Fruit fly (Drosophila melanogaster) whole organism, adult: ENCODE results near the gene CG10226.
A peak's percentile ranks its signal among the peaks of the same experiment; 100 is the strongest.

Experiments
- CG11617 ChIP-seq: fragments of 200-800 bp; sonication (Bioruptor generic); optimal IDR thresholded peaks from 2 replicates; lab custom pipeline; 2017; ENCODE audit warnings: mild to moderate bottlenecking, missing biosample characterization, missing genetic modification reagents, missing genetic modification characterization
- CG12768 ChIP-seq: fragments of 200-800 bp; sonication (Bioruptor generic); optimal IDR thresholded peaks from 2 replicates; lab custom pipeline; 2017; ENCODE audit warnings: missing biosample characterization, missing genetic modification characterization, mild to moderate bottlenecking, moderate library complexity, missing genetic modification reagents
- CG14711 ChIP-seq: fragments of 200-800 bp; sonication (Bioruptor generic); optimal IDR thresholded peaks from 2 replicates; lab custom pipeline; 2018; ENCODE audit warnings: missing biosample characterization, mild to moderate bottlenecking, missing genetic modification characterization, moderate library complexity
- CG1620 ChIP-seq: fragments of 200-800 bp; sonication (Bioruptor generic); optimal IDR thresholded peaks from 2 replicates; lab custom pipeline; 2016; ENCODE audit warnings: missing biosample characterization, missing genetic modification characterization
- CG33017 ChIP-seq: fragments of 200-800 bp; sonication (Bioruptor generic); optimal IDR thresholded peaks from 2 replicates; lab custom pipeline; 2018; ENCODE audit warnings: missing biosample characterization, mild to moderate bottlenecking, missing genetic modification characterization, moderate library complexity
- CG5204 ChIP-seq: fragments of 200-800 bp; sonication (Bioruptor generic); optimal IDR thresholded peaks from 2 replicates; lab custom pipeline; 2016; ENCODE audit warnings: missing biosample characterization, missing genetic modification characterization
- CG7045 ChIP-seq: fragments of 200-800 bp; sonication (Bioruptor generic); optimal IDR thresholded peaks from 2 replicates; lab custom pipeline; 2017; ENCODE audit warnings: missing biosample characterization, mild to moderate bottlenecking, missing genetic modification characterization
- CG7101 ChIP-seq: fragments of 200-800 bp; sonication (Bioruptor generic); optimal IDR thresholded peaks from 2 replicates; lab custom pipeline; 2018; ENCODE audit warnings: missing biosample characterization, mild to moderate bottlenecking, missing genetic modification characterization, moderate library complexity
- Clk ChIP-seq: fragments of 200-800 bp; sonication (Bioruptor generic); optimal IDR thresholded peaks from 2 replicates; lab custom pipeline; 2017; ENCODE audit warnings: missing biosample characterization, missing genetic modification characterization
- Crg-1 ChIP-seq: fragments of 200-800 bp; sonication (Bioruptor generic); optimal IDR thresholded peaks from 2 replicates; lab custom pipeline; 2016; ENCODE audit warnings: missing biosample characterization, missing genetic modification characterization
- Hr96 ChIP-seq: fragments of 200-800 bp; sonication (Bioruptor generic); optimal IDR thresholded peaks from 2 replicates; lab custom pipeline; 2016; ENCODE audit warnings: missing biosample characterization, missing genetic modification characterization
- Mnt ChIP-seq: fragments of 200-800 bp; sonication (Bioruptor generic); optimal IDR thresholded peaks from 2 replicates; lab custom pipeline; 2016; ENCODE audit warnings: missing biosample characterization, mild to moderate bottlenecking, missing genetic modification characterization
- bab1 ChIP-seq: fragments of 200-800 bp; sonication (Bioruptor generic); optimal IDR thresholded peaks from 3 replicates; lab custom pipeline; 2019; ENCODE audit warnings: missing biosample characterization, mild to moderate bottlenecking, missing genetic modification characterization, moderate library complexity
- cic ChIP-seq: fragments of 200-800 bp; sonication (Bioruptor generic); optimal IDR thresholded peaks from 2 replicates; lab custom pipeline; 2017; ENCODE audit warnings: missing biosample characterization, mild to moderate bottlenecking, missing genetic modification characterization, moderate library complexity
- cnc ChIP-seq, 2 experiments: fragments of >200 bp; optimal IDR thresholded peaks; 2 replicates each; lab custom pipeline; 2017
- kay ChIP-seq: fragments of 200-800 bp; sonication (Bioruptor generic); peaks from one replicate; lab custom pipeline; 2016; ENCODE audit warnings: missing biosample characterization, missing genetic modification characterization, borderline replicate concordance
- ovo ChIP-seq: fragments of 200-800 bp; sonication (Bioruptor generic); optimal IDR thresholded peaks from 2 replicates; lab custom pipeline; 2016; ENCODE audit warnings: missing biosample characterization, missing genetic modification characterization
- pad ChIP-seq: fragments of 200-800 bp; sonication (Bioruptor generic); optimal IDR thresholded peaks from 3 replicates; lab custom pipeline; 2017; ENCODE audit warnings: missing biosample characterization, missing genetic modification characterization, mild to moderate bottlenecking, moderate library complexity, missing genetic modification reagents
- tj ChIP-seq: fragments of 200-800 bp; sonication (Bioruptor generic); optimal IDR thresholded peaks from 3 replicates; lab custom pipeline; 2017; ENCODE audit warnings: missing biosample characterization, mild to moderate bottlenecking, missing genetic modification characterization, moderate library complexity
- toe ChIP-seq: fragments of 200-800 bp; sonication (Bioruptor generic); optimal IDR thresholded peaks from 2 replicates; lab custom pipeline; 2016; ENCODE audit warnings: missing biosample characterization, missing genetic modification characterization

The CG10226 gene

DNA sequence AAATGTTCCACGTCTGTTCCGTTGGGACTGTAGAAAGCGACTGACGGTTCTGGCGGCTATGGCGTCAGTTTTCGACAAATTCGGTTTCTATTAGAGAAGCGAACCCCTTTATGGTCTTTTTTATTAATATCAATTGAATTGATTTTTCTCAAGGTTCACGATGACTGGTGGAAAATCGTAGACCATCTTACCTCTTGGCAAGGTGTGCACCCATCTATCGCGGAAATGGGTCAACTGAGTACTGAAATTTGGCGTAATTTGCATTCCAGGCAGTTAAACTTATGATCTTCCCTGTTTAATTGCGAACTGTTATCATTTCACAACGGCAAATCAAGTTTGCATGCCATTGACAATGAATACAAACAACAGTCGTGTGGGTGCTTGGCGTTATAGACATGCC, at the start of gene CG10226:
TSS of gene CG10226 (minus strand) at position 101 of the 400 bp plus-strand sequence.
- TF ChIP-seq cnc (optimal IDR thresholded peaks at IDR 0.05; lab: Kevin White, UChicago): no peak
- no peak for TF ChIP-seq bab1 (GFP tag; lab: Kevin White, UChicago)

DNA sequence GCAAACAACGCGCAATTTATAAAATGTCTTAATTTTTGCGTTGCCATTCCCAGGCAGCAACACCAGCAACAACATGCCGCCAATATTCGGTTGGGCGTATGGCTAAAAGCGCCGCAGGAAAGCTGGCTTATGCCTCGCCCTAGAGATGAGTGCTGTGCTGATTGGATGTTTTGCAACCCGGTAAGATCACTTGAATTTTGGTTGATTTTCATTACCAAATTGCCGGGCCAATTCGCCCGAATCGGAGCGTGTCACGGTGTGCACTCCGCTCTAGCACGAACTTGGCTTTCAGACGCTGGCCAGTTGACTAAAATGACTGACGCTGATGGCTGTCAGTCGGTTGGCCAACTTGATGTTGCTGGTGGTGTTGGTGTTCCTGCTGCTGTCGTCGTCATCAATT, 45.5 kb upstream of the CG10226 start:
- TF ChIP-seq cnc (optimal IDR thresholded peaks at IDR 0.05; lab: Kevin White, UChicago) (no peak), toe (no peak), CG12768 (GFP tag; lab: Kevin White, UChicago) (no peak), cic (GFP tag; lab: Kevin White, UChicago) (no peak), CG7101 (tag; lab: Kevin White, UChicago) (no peak), CG14711 (no peak), CG7045 (no peak), bab1 (GFP tag; lab: Kevin White, UChicago) (no peak), Clk (GFP tag; lab: Kevin White, UChicago) (no peak), Mnt (GFP tag; lab: Kevin White, UChicago) (no peak), CG33017 (tag; lab: Kevin White, UChicago) (no peak), CG5204 (no peak), Crg-1 (GFP tag; lab: Kevin White, UChicago) (no peak), tj (GFP tag; lab: Kevin White, UChicago) (no peak), kay (GFP tag; lab: Kevin White, UChicago) (no peak), ovo (GFP tag; lab: Kevin White, UChicago) (no peak)

DNA sequence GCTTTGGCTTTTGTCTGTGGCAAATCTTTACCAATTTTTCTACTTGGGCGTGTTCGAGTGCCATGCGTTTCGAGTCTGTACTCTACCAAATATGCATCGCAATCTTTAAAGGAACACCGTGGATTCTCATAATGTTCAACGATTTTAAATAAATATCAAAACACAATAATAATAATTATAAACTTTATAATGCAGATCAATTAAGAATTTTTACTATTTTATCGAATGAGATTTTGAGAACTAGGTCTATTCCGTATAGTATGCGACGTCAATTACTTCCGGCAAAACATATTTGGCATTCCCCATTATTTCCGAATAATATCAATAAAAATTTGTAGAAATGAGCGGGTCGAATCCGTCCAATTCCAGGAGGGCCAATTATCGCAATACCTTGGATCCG, 35.6 kb upstream of the CG10226 start, which contains the start of gene CG43168:
TSS of gene CG43168 (plus strand) at position 301 of the 400 bp plus-strand sequence.
- no peak for TF ChIP-seq Hr96 (GFP tag; lab: Kevin White, UChicago)
- no peak for TF ChIP-seq CG12768 (GFP tag; lab: Kevin White, UChicago)
- no peak for TF ChIP-seq cic (GFP tag; lab: Kevin White, UChicago)
- no peak for TF ChIP-seq bab1 (GFP tag; lab: Kevin White, UChicago)
- no peak for TF ChIP-seq CG33017 (tag; lab: Kevin White, UChicago)

DNA sequence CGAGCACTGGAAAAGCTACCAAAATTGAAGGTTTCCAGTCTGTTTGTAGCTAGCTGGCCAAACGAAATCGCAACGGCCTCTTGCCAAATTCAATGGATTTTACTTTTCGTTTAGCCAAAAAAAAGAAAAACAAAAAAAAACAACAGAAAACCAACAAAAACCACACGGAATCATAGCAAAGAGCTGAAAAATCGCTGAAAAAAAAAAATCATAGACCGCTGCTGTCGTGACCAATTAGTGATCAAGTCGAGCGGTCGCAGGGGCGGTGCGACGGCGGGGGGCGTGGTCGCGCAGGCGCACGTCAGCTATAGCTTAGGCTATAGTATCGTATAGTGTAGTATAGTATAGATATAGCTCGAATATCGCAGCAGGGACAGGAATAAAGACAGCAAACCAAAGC, 35.1 kb upstream of the CG10226 start:
- no peak for TF ChIP-seq CG12768 (GFP tag; lab: Kevin White, UChicago)
- TF ChIP-seq pad: no peak
- no peak for TF ChIP-seq tj (GFP tag; lab: Kevin White, UChicago)
- TF ChIP-seq toe: no peak
- no peak for TF ChIP-seq CG7045
- TF ChIP-seq CG7101 (tag; lab: Kevin White, UChicago): no peak
- TF ChIP-seq kay (GFP tag; lab: Kevin White, UChicago): no peak
- TF ChIP-seq Mnt (GFP tag; lab: Kevin White, UChicago): no peak
- TF ChIP-seq cic (GFP tag; lab: Kevin White, UChicago): no peak
- no peak for TF ChIP-seq Hr96 (GFP tag; lab: Kevin White, UChicago)
- no peak for TF ChIP-seq CG14711
- no peak for TF ChIP-seq Crg-1 (GFP tag; lab: Kevin White, UChicago)
- TF ChIP-seq cnc (optimal IDR thresholded peaks at IDR 0.05; lab: Kevin White, UChicago): no peak
- TF ChIP-seq ovo (GFP tag; lab: Kevin White, UChicago): no peak
- TF ChIP-seq CG33017 (tag; lab: Kevin White, UChicago): no peak

DNA sequence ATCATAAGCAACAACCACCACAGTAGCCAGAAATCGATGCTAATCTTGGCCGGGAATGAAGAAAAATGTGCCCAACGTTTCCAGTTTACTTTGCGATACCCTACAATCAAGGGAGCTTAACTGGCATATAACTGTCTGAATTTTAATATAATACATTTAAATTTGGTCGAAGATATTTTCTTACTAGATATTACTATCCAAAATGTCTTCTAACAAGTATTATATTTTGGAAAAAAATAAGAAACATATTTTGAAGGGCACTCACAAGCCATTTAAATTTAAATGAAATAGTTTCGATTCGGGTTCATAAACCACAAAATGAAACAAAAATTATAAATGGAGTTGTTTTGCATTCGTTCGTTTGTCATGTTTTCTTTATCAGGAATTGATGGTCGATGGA, 30.4 kb upstream of the CG10226 start:
- TF ChIP-seq kay (GFP tag; lab: Kevin White, UChicago) (peak; percentile 49), toe (no peak)

DNA sequence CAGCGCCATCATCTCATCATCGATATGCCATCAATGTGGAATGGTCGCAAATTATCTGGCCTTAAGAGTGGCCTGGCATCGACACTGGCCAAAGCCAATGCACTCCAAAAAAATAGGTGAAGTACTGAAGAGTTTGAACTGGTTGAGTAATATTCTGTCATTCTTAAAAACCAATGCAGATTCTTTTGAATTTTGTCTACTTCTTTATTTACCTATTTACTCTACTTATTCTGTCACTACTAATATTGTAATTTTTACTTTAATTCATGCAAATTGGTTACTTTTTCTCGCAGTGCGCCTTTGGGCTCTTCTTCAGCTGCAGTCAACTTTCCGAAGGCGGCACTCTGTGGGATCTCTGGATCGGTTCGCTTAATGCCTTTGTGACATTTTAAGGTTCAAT, 29.1 kb upstream of the CG10226 start:
- TF ChIP-seq cic (GFP tag; lab: Kevin White, UChicago) (no peak), CG7101 (tag; lab: Kevin White, UChicago) (no peak), CG33017 (tag; lab: Kevin White, UChicago) (no peak), CG12768 (GFP tag; lab: Kevin White, UChicago) (no peak), Hr96 (GFP tag; lab: Kevin White, UChicago) (no peak), cnc (optimal IDR thresholded peaks at IDR 0.05; lab: Kevin White, UChicago) (no peak), tj (GFP tag; lab: Kevin White, UChicago) (no peak)

DNA sequence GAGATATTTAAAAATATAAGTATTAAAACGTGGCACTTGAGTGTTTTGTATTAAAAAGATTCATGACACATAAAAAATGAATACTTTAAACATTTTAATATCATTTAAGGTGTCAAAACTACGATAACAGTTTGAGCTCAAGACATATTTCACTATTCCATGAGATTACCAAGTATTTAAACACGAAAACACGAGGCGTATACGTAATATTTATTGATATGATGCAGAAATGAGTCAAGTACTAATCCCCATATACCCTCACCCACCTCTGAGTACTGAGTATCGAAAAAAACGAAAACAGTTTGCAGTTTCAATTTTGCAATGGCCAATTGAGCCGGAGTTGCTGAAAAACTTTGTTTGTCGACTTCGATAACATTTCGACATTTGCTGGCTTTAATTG, 28.2 kb upstream of the CG10226 start:
- TF ChIP-seq CG7101 (tag; lab: Kevin White, UChicago) (no peak), tj (GFP tag; lab: Kevin White, UChicago) (no peak), CG14711 (no peak), ovo (GFP tag; lab: Kevin White, UChicago) (no peak), CG1620 (GFP tag; lab: Kevin White, UChicago) (no peak), Mnt (GFP tag; lab: Kevin White, UChicago) (no peak), toe (no peak), pad (no peak), cnc (optimal IDR thresholded peaks at IDR 0.05; lab: Kevin White, UChicago) (no peak), cic (GFP tag; lab: Kevin White, UChicago) (no peak), CG11617 (GFP tag; lab: Kevin White, UChicago) (no peak), Crg-1 (GFP tag; lab: Kevin White, UChicago) (no peak), CG7045 (no peak), Clk (GFP tag; lab: Kevin White, UChicago) (no peak), CG33017 (tag; lab: Kevin White, UChicago) (no peak), kay (GFP tag; lab: Kevin White, UChicago) (no peak), CG5204 (no peak), bab1 (GFP tag; lab: Kevin White, UChicago) (no peak), Hr96 (GFP tag; lab: Kevin White, UChicago) (no peak), CG12768 (GFP tag; lab: Kevin White, UChicago) (no peak)
